Fruit fly (Drosophila melanogaster) whole organism: ENCODE results near the gene CG13689.

Experiments used
- CG8478 ChIP-seq: fragments of >200 bp; optimal IDR thresholded peaks from 2 replicates; lab custom pipeline; 2018; ENCODE audit warnings: inconsistent platforms
- Dll ChIP-seq: fragments of >200 bp; optimal IDR thresholded peaks from 2 replicates; lab custom pipeline; 2017
- EcR ChIP-seq, 2 experiments: fragments of >200 bp; optimal IDR thresholded peaks; 2 replicates each; lab custom pipeline; 2017; ENCODE audit warnings: missing biosample characterization in 2 of 2, missing genetic modification characterization in 2 of 2, missing genetic modification reagents in 2 of 2
- pan ChIP-seq: fragments of >200 bp; optimal IDR thresholded peaks from 2 replicates; lab custom pipeline; 2017
- psq ChIP-seq: fragments of >200 bp; optimal IDR thresholded peaks from 2 replicates; lab custom pipeline; 2017
- usp ChIP-seq: fragments of >200 bp; optimal IDR thresholded peaks from 2 replicates; lab custom pipeline; 2017; ENCODE audit warnings: missing biosample characterization, missing genetic modification characterization, mixed read lengths

Gene CG13689

dm6 chr2L:623210-623873 lies 20.7 kb downstream of the CG13689 start:
- no peak for TF ChIP-seq pan
- no peak for TF ChIP-seq usp (GFP tag; lab: Kevin White, UChicago)
- no peak for TF ChIP-seq EcR (GFP tag; optimal IDR thresholded peaks at IDR 0.05; lab: Kevin White, UChicago)
- no peak for TF ChIP-seq Dll
- TF ChIP-seq CG8478 (lab: Kevin White, UChicago), result no peak
- no peak for TF ChIP-seq psq (lab: Kevin White, UChicago)

dm6 chr2L:624317-624716 lies 21.7 kb downstream of the CG13689 start, which contains the start of gene lectin-21Ca:
TSS of gene lectin-21Ca (plus strand) at chr2L:624617.
- TF ChIP-seq CG8478 (lab: Kevin White, UChicago) (no peak), usp (GFP tag; lab: Kevin White, UChicago) (no peak), pan (no peak), Dll (no peak), psq (lab: Kevin White, UChicago) (no peak), EcR (GFP tag; optimal IDR thresholded peaks at IDR 0.05; lab: Kevin White, UChicago) (no peak)

- TF ChIP-seq usp (GFP tag; lab: Kevin White, UChicago) (no peak), Dll (no peak), psq (lab: Kevin White, UChicago) (no peak), EcR (GFP tag; optimal IDR thresholded peaks at IDR 0.05; lab: Kevin White, UChicago) (no peak), pan (no peak), CG8478 (lab: Kevin White, UChicago) (no peak)
Measured at dm6 chr2L:625352-625751, 22.7 kb downstream of the CG13689 start, which contains the start of gene CG2839. TSS of gene CG2839 (plus strand) at chr2L:625652.

dm6 chr2L:630177-630576 lies 27.6 kb downstream of the CG13689 start:
- TF ChIP-seq psq (lab: Kevin White, UChicago) (no peak), Dll (no peak), usp (GFP tag; lab: Kevin White, UChicago) (no peak), pan (no peak), CG8478 (lab: Kevin White, UChicago) (no peak), EcR (GFP tag; optimal IDR thresholded peaks at IDR 0.05; lab: Kevin White, UChicago) (no peak)

dm6 chr2L:633192-633591 lies 30.6 kb downstream of the CG13689 start:
- TF ChIP-seq CG8478 (lab: Kevin White, UChicago) (no peak), pan (no peak), usp (GFP tag; lab: Kevin White, UChicago) (no peak), Dll (no peak), psq (lab: Kevin White, UChicago) (no peak), EcR (GFP tag; optimal IDR thresholded peaks at IDR 0.05; lab: Kevin White, UChicago) (no peak)

dm6 chr2L:634208-634614 lies 31.6 kb downstream of the CG13689 start:
- TF ChIP-seq Dll, result no peak
- TF ChIP-seq pan, result peak; percentile 77
- TF ChIP-seq usp (GFP tag; lab: Kevin White, UChicago), result no peak
- TF ChIP-seq EcR (GFP tag; optimal IDR thresholded peaks at IDR 0.05; lab: Kevin White, UChicago), result no peak

dm6 chr2L:636507-636906 lies 33.9 kb downstream of the CG13689 start:
- TF ChIP-seq CG8478 (lab: Kevin White, UChicago) (no peak), pan (no peak), psq (lab: Kevin White, UChicago) (no peak), EcR (GFP tag; optimal IDR thresholded peaks at IDR 0.05; lab: Kevin White, UChicago) (no peak)

- no peak for TF ChIP-seq pan
- TF ChIP-seq psq (lab: Kevin White, UChicago), result no peak
- TF ChIP-seq usp (GFP tag; lab: Kevin White, UChicago), result no peak
- no peak for TF ChIP-seq Dll
Measured at dm6 chr2L:646523-646922, 43.9 kb downstream of the CG13689 start.

- no peak for TF ChIP-seq Dll
- TF ChIP-seq psq (lab: Kevin White, UChicago), result no peak
- no peak for TF ChIP-seq usp (GFP tag; lab: Kevin White, UChicago)
- no peak for TF ChIP-seq EcR (GFP tag; optimal IDR thresholded peaks at IDR 0.05; lab: Kevin White, UChicago)
- TF ChIP-seq pan, result no peak
- no peak for TF ChIP-seq CG8478 (lab: Kevin White, UChicago)
Measured at dm6 chr2L:647592-647991, 45.0 kb downstream of the CG13689 start.

- TF ChIP-seq pan (no peak), Dll (no peak), psq (lab: Kevin White, UChicago) (no peak), EcR (GFP tag; optimal IDR thresholded peaks at IDR 0.05; lab: Kevin White, UChicago) (no peak), CG8478 (lab: Kevin White, UChicago) (no peak), usp (GFP tag; lab: Kevin White, UChicago) (no peak)
Measured at dm6 chr2L:650864-651263, 48.3 kb downstream of the CG13689 start.

- TF ChIP-seq Dll, result no peak
- TF ChIP-seq EcR (GFP tag; optimal IDR thresholded peaks at IDR 0.05; lab: Kevin White, UChicago), result no peak
- no peak for TF ChIP-seq CG8478 (lab: Kevin White, UChicago)
- no peak for TF ChIP-seq pan
- TF ChIP-seq psq (lab: Kevin White, UChicago), result no peak
- TF ChIP-seq usp (GFP tag; lab: Kevin White, UChicago), result no peak
Measured at dm6 chr2L:653784-654183, 51.2 kb downstream of the CG13689 start.
